Worm (Caenorhabditis elegans): ENCODE results near the gene klp-6.

Gene klp-6

ce11 chrIII:5074398-5074797 lies 43.7 kb downstream of the klp-6 start, which contains the start of gene ttbk-6:
ttbk-6 (plus strand) TSS chrIII:5074698.
- TF ChIP-seq T22C8.4 (GFP tag; IDR thresholded peaks at IDR 0.05): no peak
- no peak for TF ChIP-seq ztf-29 (GFP tag; IDR thresholded peaks at IDR 0.05)
- TF ChIP-seq flt-1 (GFP tag; IDR thresholded peaks at IDR 0.05): no peak

- no peak for TF ChIP-seq tab-1 (GFP tag; IDR thresholded peaks at IDR 0.05)
- TF ChIP-seq ztf-29 (GFP tag; IDR thresholded peaks at IDR 0.05): no peak
- TF ChIP-seq med-1 (GFP tag; optimal IDR thresholded peaks at IDR 0.05; ENCODE audit: insufficient read depth): no peak
Observed at ce11 chrIII:5076569-5076968, 45.8 kb downstream of the klp-6 start.

- TF ChIP-seq tab-1 (GFP tag; IDR thresholded peaks at IDR 0.05) (no peak), flt-1 (GFP tag; IDR thresholded peaks at IDR 0.05) (no peak), T22C8.4 (GFP tag; IDR thresholded peaks at IDR 0.05) (no peak), klf-2 (GFP tag; conservative IDR thresholded peaks at IDR 0.05) (no peak), ref-1 (GFP tag; conservative IDR thresholded peaks at IDR 0.05) (no peak), cog-1 (tag; optimal IDR thresholded peaks at IDR 0.05) (no peak)
Observed at ce11 chrIII:5077150-5077814, 46.6 kb downstream of the klp-6 start, which contains the start of gene alh-1. alh-1 (plus strand) TSS chrIII:5077764.

ce11 chrIII:5078062-5078461 lies 47.3 kb downstream of the klp-6 start:
- TF ChIP-seq flt-1 (GFP tag; IDR thresholded peaks at IDR 0.05) (no peak), klf-2 (GFP tag; conservative IDR thresholded peaks at IDR 0.05) (no peak), cog-1 (tag; optimal IDR thresholded peaks at IDR 0.05) (no peak), ztf-23 (GFP tag; IDR thresholded peaks at IDR 0.05) (no peak), tab-1 (GFP tag; IDR thresholded peaks at IDR 0.05) (no peak), ref-1 (GFP tag; conservative IDR thresholded peaks at IDR 0.05) (no peak), T22C8.4 (GFP tag; IDR thresholded peaks at IDR 0.05) (no peak), ztf-29 (GFP tag; IDR thresholded peaks at IDR 0.05) (no peak), med-1 (GFP tag; optimal IDR thresholded peaks at IDR 0.05; ENCODE audit: insufficient read depth) (no peak)

- TF ChIP-seq tab-1 (GFP tag; IDR thresholded peaks at IDR 0.05): peak; percentile 85
- TF ChIP-seq ztf-23 (GFP tag; IDR thresholded peaks at IDR 0.05): peak; percentile 78
- peak; percentile 68 for TF ChIP-seq ztf-29 (GFP tag; IDR thresholded peaks at IDR 0.05)
- peak; percentile 15 for TF ChIP-seq med-1 (GFP tag; optimal IDR thresholded peaks at IDR 0.05; ENCODE audit: insufficient read depth)
- peak; percentile 74 for TF ChIP-seq klf-2 (GFP tag; conservative IDR thresholded peaks at IDR 0.05)
- peak; percentile 79 for TF ChIP-seq cog-1 (tag; optimal IDR thresholded peaks at IDR 0.05)
- peak; percentile 90 for TF ChIP-seq flt-1 (GFP tag; IDR thresholded peaks at IDR 0.05)
- TF ChIP-seq T22C8.4 (GFP tag; IDR thresholded peaks at IDR 0.05): peak; percentile 73
- TF ChIP-seq ref-1 (GFP tag; conservative IDR thresholded peaks at IDR 0.05): peak; percentile 62
Observed at ce11 chrIII:5080700-5081572, 50.2 kb downstream of the klp-6 start.

- TF ChIP-seq ztf-23 (GFP tag; IDR thresholded peaks at IDR 0.05) (no peak), ztf-29 (GFP tag; IDR thresholded peaks at IDR 0.05) (no peak), cog-1 (tag; optimal IDR thresholded peaks at IDR 0.05) (no peak), tab-1 (GFP tag; IDR thresholded peaks at IDR 0.05) (no peak), flt-1 (GFP tag; IDR thresholded peaks at IDR 0.05) (no peak), med-1 (GFP tag; optimal IDR thresholded peaks at IDR 0.05; ENCODE audit: insufficient read depth) (no peak), T22C8.4 (GFP tag; IDR thresholded peaks at IDR 0.05) (no peak), klf-2 (GFP tag; conservative IDR thresholded peaks at IDR 0.05) (no peak), ref-1 (GFP tag; conservative IDR thresholded peaks at IDR 0.05) (no peak)
Observed at ce11 chrIII:5081573-5081823, 50.8 kb downstream of the klp-6 start, which contains the start of gene cox-6A. cox-6A (plus strand) TSS chrIII:5081724.

ce11 chrIII:5083304-5083703 lies 52.6 kb downstream of the klp-6 start:
- TF ChIP-seq cog-1 (tag; optimal IDR thresholded peaks at IDR 0.05): no peak
- TF ChIP-seq ztf-23 (GFP tag; IDR thresholded peaks at IDR 0.05): no peak
- no peak for TF ChIP-seq ztf-29 (GFP tag; IDR thresholded peaks at IDR 0.05)
- no peak for TF ChIP-seq klf-2 (GFP tag; conservative IDR thresholded peaks at IDR 0.05)
- TF ChIP-seq tab-1 (GFP tag; IDR thresholded peaks at IDR 0.05): no peak
- TF ChIP-seq T22C8.4 (GFP tag; IDR thresholded peaks at IDR 0.05): no peak
- no peak for TF ChIP-seq ref-1 (GFP tag; conservative IDR thresholded peaks at IDR 0.05)
- no peak for TF ChIP-seq med-1 (GFP tag; optimal IDR thresholded peaks at IDR 0.05; ENCODE audit: insufficient read depth)
- no peak for TF ChIP-seq flt-1 (GFP tag; IDR thresholded peaks at IDR 0.05)

ce11 chrIII:5085529-5085928 lies 54.8 kb downstream of the klp-6 start, which contains the start of gene cah-1:
cah-1 (minus strand) TSS chrIII:5085629.
- TF ChIP-seq ref-1 (GFP tag; conservative IDR thresholded peaks at IDR 0.05) (no peak), klf-2 (GFP tag; conservative IDR thresholded peaks at IDR 0.05) (no peak), ztf-29 (GFP tag; IDR thresholded peaks at IDR 0.05) (no peak), flt-1 (GFP tag; IDR thresholded peaks at IDR 0.05) (no peak), cog-1 (tag; optimal IDR thresholded peaks at IDR 0.05) (no peak), tab-1 (GFP tag; IDR thresholded peaks at IDR 0.05) (no peak), T22C8.4 (GFP tag; IDR thresholded peaks at IDR 0.05) (no peak), ztf-23 (GFP tag; IDR thresholded peaks at IDR 0.05) (no peak)
